Worm (Caenorhabditis elegans) whole organism, late embryonic: ENCODE measurements around the gene F54H5.5.

Source experiments
- C08G9.2 ChIP-seq: sonication (generic microtip); optimal IDR thresholded peaks from 2 replicates; lab custom pipeline; 2016; ENCODE audit warnings: mild to moderate bottlenecking, missing genetic modification characterization, moderate library complexity, missing compliant biosample characterization
- C38D4.7 ChIP-seq: fragments of 200-800 bp; sonication (Bioruptor generic); optimal IDR thresholded peaks from 2 replicates; lab custom pipeline; 2018; ENCODE audit warnings: mild to moderate bottlenecking, missing genetic modification characterization, moderate library complexity, missing compliant biosample characterization
- F13H6.1 ChIP-seq: sonication (generic microtip); optimal IDR thresholded peaks from 2 replicates; lab custom pipeline; 2016; ENCODE audit warnings: missing genetic modification characterization, missing compliant biosample characterization
- K02D7.2 ChIP-seq: sonication (generic microtip); optimal IDR thresholded peaks from 2 replicates; lab custom pipeline; 2017; ENCODE audit warnings: mild to moderate bottlenecking, missing genetic modification characterization, missing compliant biosample characterization
- Y22D7AL.16 ChIP-seq: sonication (generic microtip); optimal IDR thresholded peaks from 2 replicates; lab custom pipeline; 2016; ENCODE audit warnings: missing genetic modification characterization, missing compliant biosample characterization
- ahr-1 ChIP-seq: sonication (generic microtip); optimal IDR thresholded peaks from 2 replicates; lab custom pipeline; 2016; ENCODE audit warnings: missing genetic modification characterization, missing compliant biosample characterization
- ceh-18 ChIP-seq: sonication (generic microtip); optimal IDR thresholded peaks from 2 replicates; lab custom pipeline; 2016; ENCODE audit warnings: missing genetic modification characterization, missing compliant biosample characterization
- ceh-19 ChIP-seq: fragments of 200-800 bp; sonication (Bioruptor generic); optimal IDR thresholded peaks from 2 replicates; lab custom pipeline; 2018; ENCODE audit warnings: mild to moderate bottlenecking, missing genetic modification characterization, missing compliant biosample characterization
- ceh-22 ChIP-seq: sonication (generic microtip); optimal IDR thresholded peaks from 2 replicates; lab custom pipeline; 2017; ENCODE audit warnings: missing biosample characterization, missing genetic modification characterization
- ceh-31 ChIP-seq: sonication (generic microtip); optimal IDR thresholded peaks from 2 replicates; lab custom pipeline; 2016; ENCODE audit warnings: missing genetic modification characterization, missing compliant biosample characterization
- ceh-34 ChIP-seq: sonication (generic microtip); optimal IDR thresholded peaks from 2 replicates; lab custom pipeline; 2016; ENCODE audit warnings: mild to moderate bottlenecking, missing genetic modification characterization, missing compliant biosample characterization
- ceh-45 ChIP-seq: fragments of 200-800 bp; sonication (Bioruptor generic); IDR thresholded peaks from 2 replicates; pipeline ENCODE4 v1.3.6; 2022; ENCODE audit warnings: missing genetic modification reagents, missing genetic modification characterization, missing compliant biosample characterization
- che-1 ChIP-seq: sonication (generic microtip); optimal IDR thresholded peaks from 2 replicates; lab custom pipeline; 2016; ENCODE audit warnings: mild to moderate bottlenecking, missing genetic modification characterization, missing compliant biosample characterization
- dmd-4 ChIP-seq: sonication (generic microtip); optimal IDR thresholded peaks from 2 replicates; lab custom pipeline; 2016; ENCODE audit warnings: borderline replicate concordance, missing genetic modification characterization, missing compliant biosample characterization
- elt-2 ChIP-seq: sonication (generic microtip); optimal IDR thresholded peaks from 2 replicates; lab custom pipeline; 2016; ENCODE audit warnings: missing genetic modification reagents, missing genetic modification characterization, missing compliant biosample characterization
- elt-4 ChIP-seq: sonication (generic microtip); optimal IDR thresholded peaks from 2 replicates; lab custom pipeline; 2016; ENCODE audit warnings: missing genetic modification characterization, missing compliant biosample characterization
- eyg-1 ChIP-seq: sonication (generic microtip); optimal IDR thresholded peaks from 2 replicates; lab custom pipeline; 2016; ENCODE audit warnings: missing genotype, missing genetic modification characterization, missing compliant biosample characterization
- hlh-30 ChIP-seq: sonication (generic microtip); optimal IDR thresholded peaks from 2 replicates; lab custom pipeline; 2017; ENCODE audit warnings: antibody characterized with exemption, missing genetic modification characterization, missing compliant biosample characterization; ENCODE audit not compliant: insufficient read depth
- hlh-6 ChIP-seq: sonication (generic microtip); optimal IDR thresholded peaks from 2 replicates; lab custom pipeline; 2016; ENCODE audit warnings: missing genotype, missing genetic modification characterization, missing compliant biosample characterization
- hlh-8 ChIP-seq: sonication (generic microtip); optimal IDR thresholded peaks from 2 replicates; lab custom pipeline; 2016; ENCODE audit warnings: missing genotype, missing genetic modification characterization, missing compliant biosample characterization
- lim-6 ChIP-seq: sonication (generic microtip); optimal IDR thresholded peaks from 2 replicates; lab custom pipeline; 2016; ENCODE audit warnings: missing genetic modification characterization, missing compliant biosample characterization
- madf-2 ChIP-seq: sonication (generic microtip); optimal IDR thresholded peaks from 2 replicates; lab custom pipeline; 2017; ENCODE audit warnings: missing genetic modification characterization, missing compliant biosample characterization
- nfya-1 ChIP-seq: sonication (generic microtip); optimal IDR thresholded peaks from 2 replicates; lab custom pipeline; 2017; ENCODE audit warnings: missing genetic modification characterization, mild to moderate bottlenecking, missing compliant biosample characterization, antibody characterized with exemption, moderate library complexity
- nhr-11 ChIP-seq: fragments of 150-350 bp; optimal IDR thresholded peaks from 2 replicates; lab custom pipeline; 2014; ENCODE audit warnings: missing biosample characterization, missing genetic modification characterization
- nhr-232 ChIP-seq: sonication (generic microtip); optimal IDR thresholded peaks from 2 replicates; lab custom pipeline; 2016; ENCODE audit warnings: missing genetic modification characterization, missing compliant biosample characterization
- pag-3 ChIP-seq: sonication (generic microtip); optimal IDR thresholded peaks from 2 replicates; lab custom pipeline; 2016; ENCODE audit warnings: missing compliant biosample characterization, missing genetic modification characterization, borderline replicate concordance
- pat-9 ChIP-seq: fragments of 200-800 bp; sonication (Bioruptor generic); optimal IDR thresholded peaks from 2 replicates; lab custom pipeline; 2018; ENCODE audit warnings: mild to moderate bottlenecking, missing genetic modification characterization, moderate library complexity, missing compliant biosample characterization
- pha-2 ChIP-seq: sonication (generic microtip); optimal IDR thresholded peaks from 2 replicates; lab custom pipeline; 2017; ENCODE audit warnings: mild to moderate bottlenecking, missing genetic modification characterization, missing compliant biosample characterization
- ref-2 ChIP-seq: sonication (generic microtip); optimal IDR thresholded peaks from 2 replicates; lab custom pipeline; 2016; ENCODE audit warnings: missing genetic modification characterization, missing compliant biosample characterization
- sdc-2 ChIP-seq: sonication (generic microtip); optimal IDR thresholded peaks from 2 replicates; lab custom pipeline; 2016; ENCODE audit warnings: missing genotype, missing genetic modification characterization, missing compliant biosample characterization
- sox-2 ChIP-seq: fragments of 200-800 bp; sonication (Bioruptor generic); IDR thresholded peaks from 2 replicates; pipeline ENCODE4 v1.3.6; 2022; ENCODE audit warnings: missing genetic modification reagents, missing genetic modification characterization, missing compliant biosample characterization
- sox-4 ChIP-seq: sonication (generic microtip); optimal IDR thresholded peaks from 2 replicates; lab custom pipeline; 2017; ENCODE audit warnings: mild to moderate bottlenecking, missing genetic modification characterization, inconsistent platforms, missing compliant biosample characterization
- syd-9 ChIP-seq: sonication (generic microtip); optimal IDR thresholded peaks from 2 replicates; lab custom pipeline; 2016; ENCODE audit warnings: mild to moderate bottlenecking, missing genetic modification characterization, moderate library complexity, missing compliant biosample characterization
- tbx-2 ChIP-seq: sonication (generic microtip); optimal IDR thresholded peaks from 2 replicates; lab custom pipeline; 2016; ENCODE audit warnings: missing genetic modification characterization, missing compliant biosample characterization
- ttx-3 ChIP-seq: sonication (generic microtip); optimal IDR thresholded peaks from 2 replicates; lab custom pipeline; 2016; ENCODE audit warnings: missing genetic modification reagents, missing genetic modification characterization, missing compliant biosample characterization
- unc-3 ChIP-seq, 2 experiments: fragments of 200-800 bp in 1 of 2; sonication (Bioruptor generic) in 1 of 2; sonication (generic microtip) in 1 of 2; conservative IDR thresholded peaks in 1 of 2; optimal IDR thresholded peaks in 1 of 2; 2 replicates each; pipeline versions ENCODE4 v1.3.6 to Lab custom; 2016 to 2022; ENCODE audit warnings: missing compliant biosample characterization in 2 of 2, missing genetic modification characterization in 2 of 2, missing genetic modification reagents in 1 of 2
- unc-55 ChIP-seq: sonication (generic microtip); optimal IDR thresholded peaks from 2 replicates; lab custom pipeline; 2017; ENCODE audit warnings: missing biosample characterization, missing genetic modification reagents, missing genetic modification characterization
- unc-86 ChIP-seq: sonication (generic microtip); optimal IDR thresholded peaks from 2 replicates; lab custom pipeline; 2016; ENCODE audit warnings: missing genetic modification characterization, missing compliant biosample characterization
- ztf-16 ChIP-seq: sonication (generic microtip); optimal IDR thresholded peaks from 2 replicates; lab custom pipeline; 2017; ENCODE audit warnings: missing genetic modification characterization, missing compliant biosample characterization

F54H5.5 gene

ce11 chrII:6594151-6594550 is 32.9 kb downstream of the F54H5.5 start, which contains the start of gene aipr-1:
Gene aipr-1, minus strand, starts transcription at chrII:6594251.
- TF ChIP-seq nhr-232, result no peak
- no peak for TF ChIP-seq ceh-31 (tag; lab: Kevin White, UChicago)
- no peak for TF ChIP-seq ahr-1 (tag; lab: Kevin White, UChicago)
- no peak for TF ChIP-seq madf-2 (tag; lab: Kevin White, UChicago)
- TF ChIP-seq ref-2 (tag; lab: Kevin White, UChicago), result no peak
- no peak for TF ChIP-seq tbx-2
- no peak for TF ChIP-seq unc-86 (tag; lab: Kevin White, UChicago)
- TF ChIP-seq hlh-6 (tag; lab: Kevin White, UChicago), result no peak
- no peak for TF ChIP-seq sox-2 (GFP tag; lab: Robert Waterston, UW)
- no peak for TF ChIP-seq nhr-11 (tag; lab: Kevin White, UChicago)
- TF ChIP-seq che-1, result no peak
- no peak for TF ChIP-seq ceh-45 (GFP tag; lab: Robert Waterston, UW)
- no peak for TF ChIP-seq F13H6.1 (tag; lab: Kevin White, UChicago)
- TF ChIP-seq hlh-8, result no peak
- no peak for TF ChIP-seq dmd-4 (tag; lab: Kevin White, UChicago)
- TF ChIP-seq pag-3 (tag; lab: Kevin White, UChicago), result no peak
- TF ChIP-seq eyg-1 (tag; lab: Kevin White, UChicago), result no peak
- no peak for TF ChIP-seq unc-55 (GFP tag; lab: Kevin White, UChicago)
- no peak for TF ChIP-seq ceh-22 (tag; lab: Kevin White, UChicago)

ce11 chrII:6592251-6592650 is 34.8 kb downstream of the F54H5.5 start, which contains the start of gene C56C10.9:
Gene C56C10.9, minus strand, starts transcription at chrII:6592351.
- no peak for TF ChIP-seq ref-2 (tag; lab: Kevin White, UChicago)
- TF ChIP-seq, all 69 proteins: peak for 0

- no peak for TF ChIP-seq C08G9.2
- TF ChIP-seq ceh-19 (GFP tag; lab: Kevin White, UChicago), result no peak
- no peak for TF ChIP-seq ceh-31 (tag; lab: Kevin White, UChicago)
- no peak for TF ChIP-seq Y22D7AL.16 (tag; lab: Kevin White, UChicago)
- TF ChIP-seq sox-4 (tag; lab: Kevin White, UChicago), result no peak
- no peak for TF ChIP-seq ztf-16 (tag; lab: Kevin White, UChicago)
- no peak for TF ChIP-seq hlh-30 (tag; lab: Kevin White, UChicago)
- no peak for TF ChIP-seq syd-9 (tag; lab: Kevin White, UChicago)
- no peak for TF ChIP-seq elt-2 (tag; lab: Kevin White, UChicago)
- no peak for TF ChIP-seq sdc-2 (tag; lab: Kevin White, UChicago)
- no peak for TF ChIP-seq ceh-18 (tag; lab: Kevin White, UChicago)
- TF ChIP-seq nfya-1, result no peak
- no peak for TF ChIP-seq ttx-3 (tag; lab: Kevin White, UChicago)
- TF ChIP-seq unc-3 (GFP tag; conservative IDR thresholded peaks at IDR 0.05; lab: Robert Waterston, UW), result no peak
- no peak for TF ChIP-seq unc-3 (tag; optimal IDR thresholded peaks at IDR 0.05; lab: Kevin White, UChicago)
These were observed 36.1 kb downstream of the F54H5.5 start for ce11 chrII:6591000-6591399.

ce11 chrII:6589408-6589807 is 37.7 kb downstream of the F54H5.5 start, which contains the start of gene vps-32.1:
Gene vps-32.1, plus strand, starts transcription at chrII:6589708.
- TF ChIP-seq hlh-6 (tag; lab: Kevin White, UChicago), result no peak
- no peak for TF ChIP-seq unc-86 (tag; lab: Kevin White, UChicago)
- TF ChIP-seq pat-9 (tag; lab: Kevin White, UChicago), result no peak
- no peak for TF ChIP-seq hlh-8
- no peak for TF ChIP-seq C38D4.7 (GFP tag; lab: Kevin White, UChicago)
- no peak for TF ChIP-seq pha-2 (tag; lab: Kevin White, UChicago)
- TF ChIP-seq lim-6 (tag; lab: Kevin White, UChicago), result no peak
- TF ChIP-seq eyg-1 (tag; lab: Kevin White, UChicago), result no peak
- no peak for TF ChIP-seq K02D7.2
- TF ChIP-seq elt-4 (tag; lab: Kevin White, UChicago), result no peak
- TF ChIP-seq nhr-11 (tag; lab: Kevin White, UChicago), result no peak
- TF ChIP-seq ceh-34 (tag; lab: Kevin White, UChicago), result no peak
- TF ChIP-seq, all 69 proteins: peak for 0
